Worm (Caenorhabditis elegans) whole organism, L2 larva: ENCODE measurements around the gene pqn-39.
"Not testable (repeated sequence)": the region's sequence is repeated elsewhere in the genome, so short reads cannot be mapped to it uniquely, and the experiment has no call there.

Experiments
- aly-2 ChIP-seq: fragments of 150-350 bp; optimal IDR thresholded peaks from 2 replicates; lab custom pipeline; 2014; ENCODE audit warnings: missing biosample characterization, missing genetic modification characterization
- blmp-1 ChIP-seq: sonication (generic microtip); optimal IDR thresholded peaks from 2 replicates; lab custom pipeline; 2017; ENCODE audit warnings: missing genetic modification characterization, mild to moderate bottlenecking, missing compliant biosample characterization, antibody characterized with exemption, moderate library complexity; ENCODE audit not compliant: insufficient read depth
- dmd-4 ChIP-seq: sonication (generic microtip); optimal IDR thresholded peaks from 2 replicates; lab custom pipeline; 2017; ENCODE audit warnings: missing biosample characterization, missing genetic modification characterization
- egl-27 ChIP-seq: sonication (generic microtip); optimal IDR thresholded peaks from 3 replicates; lab custom pipeline; 2017; ENCODE audit warnings: missing biosample characterization, missing genetic modification reagents, missing genetic modification characterization
- fos-1 ChIP-seq: fragments of 150-350 bp; optimal IDR thresholded peaks from 2 replicates; lab custom pipeline; 2014; ENCODE audit warnings: missing biosample characterization, missing genetic modification characterization
- lsy-2 ChIP-seq, 2 experiments: fragments of 150-350 bp in 1 of 2; sonication (generic microtip) in 1 of 2; optimal IDR thresholded peaks; 2 replicates each; lab custom pipeline; 2014 to 2017; ENCODE audit warnings: missing biosample characterization in 2 of 2, missing genetic modification characterization in 2 of 2
- mab-5 ChIP-seq: fragments of 150-350 bp; optimal IDR thresholded peaks from 2 replicates; lab custom pipeline; 2014; ENCODE audit warnings: missing biosample characterization, missing genetic modification characterization
- nhr-77 ChIP-seq: fragments of 150-350 bp; optimal IDR thresholded peaks from 2 replicates; lab custom pipeline; 2014; ENCODE audit warnings: missing biosample characterization, missing genetic modification characterization
- ztf-11 ChIP-seq: sonication (generic microtip); optimal IDR thresholded peaks from 2 replicates; lab custom pipeline; 2017; ENCODE audit warnings: missing biosample characterization, missing genetic modification characterization
- ztf-4 ChIP-seq: fragments of 150-350 bp; optimal IDR thresholded peaks from 2 replicates; lab custom pipeline; 2014; ENCODE audit warnings: missing biosample characterization, missing genetic modification characterization

- not testable (repeated sequence) for TF ChIP-seq ztf-11 (tag; lab: Kevin White, UChicago); dmd-4; mab-5 (tag; lab: Kevin White, UChicago); egl-27 (tag; lab: Kevin White, UChicago); nhr-77 (tag; lab: Kevin White, UChicago); fos-1 (tag; lab: Kevin White, UChicago); blmp-1 (tag; lab: Kevin White, UChicago); aly-2 (tag; lab: Kevin White, UChicago); lsy-2 (tag; optimal IDR thresholded peaks at IDR 0.05; lab: Kevin White, UChicago); ztf-4 (tag; lab: Kevin White, UChicago)
These were observed 4.6 kb upstream of the pqn-39 start for ce11 chrX:13973086-13973485.
